Fruit fly (Drosophila melanogaster) whole organism, adult: ENCODE data around the gene CG5359.

Experiments used
- CG11617 ChIP-seq: fragments of 200-800 bp; sonication (Bioruptor generic); optimal IDR thresholded peaks from 2 replicates; lab custom pipeline; 2017; ENCODE audit warnings: mild to moderate bottlenecking, missing biosample characterization, missing genetic modification reagents, missing genetic modification characterization
- CG12768 ChIP-seq: fragments of 200-800 bp; sonication (Bioruptor generic); optimal IDR thresholded peaks from 2 replicates; lab custom pipeline; 2017; ENCODE audit warnings: missing biosample characterization, missing genetic modification characterization, mild to moderate bottlenecking, moderate library complexity, missing genetic modification reagents
- CG14711 ChIP-seq: fragments of 200-800 bp; sonication (Bioruptor generic); optimal IDR thresholded peaks from 2 replicates; lab custom pipeline; 2018; ENCODE audit warnings: missing biosample characterization, mild to moderate bottlenecking, missing genetic modification characterization, moderate library complexity
- CG1620 ChIP-seq: fragments of 200-800 bp; sonication (Bioruptor generic); optimal IDR thresholded peaks from 2 replicates; lab custom pipeline; 2016; ENCODE audit warnings: missing biosample characterization, missing genetic modification characterization
- CG33017 ChIP-seq: fragments of 200-800 bp; sonication (Bioruptor generic); optimal IDR thresholded peaks from 2 replicates; lab custom pipeline; 2018; ENCODE audit warnings: missing biosample characterization, mild to moderate bottlenecking, missing genetic modification characterization, moderate library complexity
- CG5204 ChIP-seq: fragments of 200-800 bp; sonication (Bioruptor generic); optimal IDR thresholded peaks from 2 replicates; lab custom pipeline; 2016; ENCODE audit warnings: missing biosample characterization, missing genetic modification characterization
- CG7045 ChIP-seq: fragments of 200-800 bp; sonication (Bioruptor generic); optimal IDR thresholded peaks from 2 replicates; lab custom pipeline; 2017; ENCODE audit warnings: missing biosample characterization, mild to moderate bottlenecking, missing genetic modification characterization
- CG7101 ChIP-seq: fragments of 200-800 bp; sonication (Bioruptor generic); optimal IDR thresholded peaks from 2 replicates; lab custom pipeline; 2018; ENCODE audit warnings: missing biosample characterization, mild to moderate bottlenecking, missing genetic modification characterization, moderate library complexity
- Clk ChIP-seq: fragments of 200-800 bp; sonication (Bioruptor generic); optimal IDR thresholded peaks from 2 replicates; lab custom pipeline; 2017; ENCODE audit warnings: missing biosample characterization, missing genetic modification characterization
- Crg-1 ChIP-seq: fragments of 200-800 bp; sonication (Bioruptor generic); optimal IDR thresholded peaks from 2 replicates; lab custom pipeline; 2016; ENCODE audit warnings: missing biosample characterization, missing genetic modification characterization
- Hr96 ChIP-seq: fragments of 200-800 bp; sonication (Bioruptor generic); optimal IDR thresholded peaks from 2 replicates; lab custom pipeline; 2016; ENCODE audit warnings: missing biosample characterization, missing genetic modification characterization
- Mnt ChIP-seq: fragments of 200-800 bp; sonication (Bioruptor generic); optimal IDR thresholded peaks from 2 replicates; lab custom pipeline; 2016; ENCODE audit warnings: missing biosample characterization, mild to moderate bottlenecking, missing genetic modification characterization
- bab1 ChIP-seq: fragments of 200-800 bp; sonication (Bioruptor generic); optimal IDR thresholded peaks from 3 replicates; lab custom pipeline; 2019; ENCODE audit warnings: missing biosample characterization, mild to moderate bottlenecking, missing genetic modification characterization, moderate library complexity
- cic ChIP-seq: fragments of 200-800 bp; sonication (Bioruptor generic); optimal IDR thresholded peaks from 2 replicates; lab custom pipeline; 2017; ENCODE audit warnings: missing biosample characterization, mild to moderate bottlenecking, missing genetic modification characterization, moderate library complexity
- cnc ChIP-seq, 2 experiments: fragments of >200 bp; optimal IDR thresholded peaks; 2 replicates each; lab custom pipeline; 2017
- kay ChIP-seq: fragments of 200-800 bp; sonication (Bioruptor generic); peaks from one replicate; lab custom pipeline; 2016; ENCODE audit warnings: missing biosample characterization, missing genetic modification characterization, borderline replicate concordance
- ovo ChIP-seq: fragments of 200-800 bp; sonication (Bioruptor generic); optimal IDR thresholded peaks from 2 replicates; lab custom pipeline; 2016; ENCODE audit warnings: missing biosample characterization, missing genetic modification characterization
- pad ChIP-seq: fragments of 200-800 bp; sonication (Bioruptor generic); optimal IDR thresholded peaks from 3 replicates; lab custom pipeline; 2017; ENCODE audit warnings: missing biosample characterization, missing genetic modification characterization, mild to moderate bottlenecking, moderate library complexity, missing genetic modification reagents
- tj ChIP-seq: fragments of 200-800 bp; sonication (Bioruptor generic); optimal IDR thresholded peaks from 3 replicates; lab custom pipeline; 2017; ENCODE audit warnings: missing biosample characterization, mild to moderate bottlenecking, missing genetic modification characterization, moderate library complexity
- toe ChIP-seq: fragments of 200-800 bp; sonication (Bioruptor generic); optimal IDR thresholded peaks from 2 replicates; lab custom pipeline; 2016; ENCODE audit warnings: missing biosample characterization, missing genetic modification characterization

CG5359 gene

dm6 chr3R:9966109-9966701, 34.9 kb downstream of the CG5359 start:
- no peak for TF ChIP-seq toe (GFP tag; lab: Kevin White, UChicago)

- TF ChIP-seq CG7101 (tag; lab: Kevin White, UChicago) (no peak), bab1 (GFP tag; lab: Kevin White, UChicago) (no peak), CG33017 (tag; lab: Kevin White, UChicago) (no peak), cnc (optimal IDR thresholded peaks at IDR 0.05; lab: Kevin White, UChicago) (no peak), CG11617 (GFP tag; lab: Kevin White, UChicago) (no peak), CG7045 (no peak), CG1620 (GFP tag; lab: Kevin White, UChicago) (no peak), CG14711 (tag; lab: Kevin White, UChicago) (no peak), Clk (no peak), pad (GFP tag; lab: Kevin White, UChicago) (no peak), Hr96 (GFP tag; lab: Kevin White, UChicago) (no peak), cic (GFP tag; lab: Kevin White, UChicago) (no peak), kay (GFP tag; lab: Kevin White, UChicago) (no peak), ovo (no peak), CG12768 (GFP tag; lab: Kevin White, UChicago) (no peak), tj (GFP tag; lab: Kevin White, UChicago) (no peak), Mnt (GFP tag; lab: Kevin White, UChicago) (no peak), toe (GFP tag; lab: Kevin White, UChicago) (no peak), CG5204 (GFP tag; lab: Kevin White, UChicago) (no peak)
These were observed 36.3 kb downstream of the CG5359 start for dm6 chr3R:9964600-9965301.

- no peak for TF ChIP-seq bab1 (GFP tag; lab: Kevin White, UChicago)
- no peak for TF ChIP-seq CG5204 (GFP tag; lab: Kevin White, UChicago)
- TF ChIP-seq cic (GFP tag; lab: Kevin White, UChicago), result no peak
- no peak for TF ChIP-seq CG12768 (GFP tag; lab: Kevin White, UChicago)
These were observed 37.7 kb downstream of the CG5359 start for dm6 chr3R:9963179-9963905.

- TF ChIP-seq CG33017 (tag; lab: Kevin White, UChicago) (no peak), Hr96 (GFP tag; lab: Kevin White, UChicago) (no peak), cnc (optimal IDR thresholded peaks at IDR 0.05; lab: Kevin White, UChicago) (no peak), toe (GFP tag; lab: Kevin White, UChicago) (no peak), pad (GFP tag; lab: Kevin White, UChicago) (no peak), tj (GFP tag; lab: Kevin White, UChicago) (no peak), CG7045 (no peak), CG14711 (tag; lab: Kevin White, UChicago) (no peak), CG5204 (GFP tag; lab: Kevin White, UChicago) (no peak), Mnt (GFP tag; lab: Kevin White, UChicago) (no peak)
These were observed 39.7 kb downstream of the CG5359 start for dm6 chr3R:9961163-9962072.

- TF ChIP-seq Mnt (GFP tag; lab: Kevin White, UChicago) (no peak), bab1 (GFP tag; lab: Kevin White, UChicago) (no peak), cnc (optimal IDR thresholded peaks at IDR 0.05; lab: Kevin White, UChicago) (no peak), toe (GFP tag; lab: Kevin White, UChicago) (no peak), CG12768 (GFP tag; lab: Kevin White, UChicago) (no peak), pad (GFP tag; lab: Kevin White, UChicago) (no peak), CG5204 (GFP tag; lab: Kevin White, UChicago) (no peak), CG14711 (tag; lab: Kevin White, UChicago) (no peak), CG33017 (tag; lab: Kevin White, UChicago) (no peak), kay (GFP tag; lab: Kevin White, UChicago) (no peak), tj (GFP tag; lab: Kevin White, UChicago) (no peak), CG7101 (tag; lab: Kevin White, UChicago) (no peak), Clk (no peak), CG1620 (GFP tag; lab: Kevin White, UChicago) (no peak), cic (GFP tag; lab: Kevin White, UChicago) (no peak), CG7045 (no peak), Crg-1 (no peak), Hr96 (GFP tag; lab: Kevin White, UChicago) (no peak), ovo (no peak), CG11617 (GFP tag; lab: Kevin White, UChicago) (no peak)
These were observed 41.2 kb downstream of the CG5359 start for dm6 chr3R:9959911-9960310.
